Fruit fly (Drosophila melanogaster) whole organism, embryonic: ENCODE data around the gene RhoGDI.
A peak's percentile ranks its signal among the peaks of the same experiment; 100 is the strongest.

Experiments used
- Aef1 ChIP-seq: fragments of 200-800 bp; sonication (Bioruptor generic); IDR thresholded peaks from 3 replicates; pipeline ENCODE4 v1.3.6; 2022; ENCODE audit warnings: missing biosample characterization, missing genetic modification characterization
- CG10209 ChIP-seq: fragments of 200-800 bp; sonication (Bioruptor generic); optimal IDR thresholded peaks from 3 replicates; lab custom pipeline; 2017; ENCODE audit warnings: missing biosample characterization, mild to moderate bottlenecking, missing genetic modification characterization, missing genetic modification reagents
- CG11085 ChIP-seq: fragments of 200-800 bp; sonication (Bioruptor generic); IDR thresholded peaks from 2 replicates; pipeline ENCODE4 v1.3.6; 2022; ENCODE audit warnings: missing biosample characterization, missing genetic modification characterization
- CG12236 ChIP-seq: fragments of 200-800 bp; sonication (Bioruptor generic); optimal IDR thresholded peaks from 2 replicates; lab custom pipeline; 2016; ENCODE audit warnings: missing biosample characterization, missing genetic modification characterization
- CG1233 ChIP-seq: fragments of 200-800 bp; sonication (Bioruptor generic); optimal IDR thresholded peaks from 4 replicates; lab custom pipeline; 2018; ENCODE audit warnings: missing biosample characterization, mild to moderate bottlenecking, missing genetic modification characterization
- CG13296 ChIP-seq: fragments of 200-800 bp; sonication (Bioruptor generic); optimal IDR thresholded peaks from 3 replicates; lab custom pipeline; 2018; ENCODE audit warnings: missing biosample characterization, mild to moderate bottlenecking, missing genetic modification characterization
- CG13624 ChIP-seq: fragments of 200-800 bp; sonication (Bioruptor generic); optimal IDR thresholded peaks from 2 replicates; lab custom pipeline; 2016; ENCODE audit warnings: missing biosample characterization, missing genetic modification characterization
- CG13775 ChIP-seq: fragments of 200-800 bp; sonication (Bioruptor generic); optimal IDR thresholded peaks from 3 replicates; lab custom pipeline; 2017; ENCODE audit warnings: missing biosample characterization, mild to moderate bottlenecking, missing genetic modification characterization
- CG1603 ChIP-seq: fragments of 200-800 bp; sonication (Bioruptor generic); optimal IDR thresholded peaks from 2 replicates; lab custom pipeline; 2019; ENCODE audit warnings: missing biosample characterization, mild to moderate bottlenecking, missing genetic modification characterization, moderate library complexity
- CG16815 ChIP-seq: fragments of 200-800 bp; sonication (Bioruptor generic); optimal IDR thresholded peaks from 3 replicates; lab custom pipeline; 2017; ENCODE audit warnings: missing biosample characterization, mild to moderate bottlenecking, missing genetic modification characterization
- CG17802 ChIP-seq: fragments of 200-800 bp; sonication (Bioruptor generic); optimal IDR thresholded peaks from 2 replicates; lab custom pipeline; 2018; ENCODE audit warnings: missing biosample characterization, mild to moderate bottlenecking, missing genetic modification characterization, moderate library complexity
- CG1832 ChIP-seq: fragments of 200-800 bp; sonication (Bioruptor generic); optimal IDR thresholded peaks from 2 replicates; lab custom pipeline; 2017; ENCODE audit warnings: missing biosample characterization, mild to moderate bottlenecking, missing genetic modification characterization, inconsistent platforms
- CG2712 ChIP-seq: fragments of 200-800 bp; optimal IDR thresholded peaks from 3 replicates; lab custom pipeline; 2019; ENCODE audit warnings: missing biosample characterization, mild to moderate bottlenecking, missing genetic modification characterization, moderate library complexity
- CG3065 ChIP-seq: fragments of 200-800 bp; sonication (Bioruptor generic); optimal IDR thresholded peaks from 2 replicates; lab custom pipeline; 2016; ENCODE audit warnings: missing biosample characterization, missing genetic modification characterization
- CG3281 ChIP-seq: fragments of 200-800 bp; sonication (Bioruptor generic); optimal IDR thresholded peaks from 3 replicates; lab custom pipeline; 2017; ENCODE audit warnings: missing biosample characterization, mild to moderate bottlenecking, missing genetic modification characterization
- CG33213 ChIP-seq: fragments of 200-800 bp; sonication (Bioruptor generic); optimal IDR thresholded peaks from 3 replicates; lab custom pipeline; 2016; ENCODE audit warnings: missing biosample characterization, missing genetic modification characterization
- CG3726 ChIP-seq: fragments of 200-800 bp; sonication (Bioruptor generic); IDR thresholded peaks from 3 replicates; pipeline ENCODE4, ENCODE4 v1.3.6; 2022; ENCODE audit warnings: missing biosample characterization, missing genetic modification characterization
- CG4328 ChIP-seq: fragments of 200-800 bp; sonication (Bioruptor generic); optimal IDR thresholded peaks from 3 replicates; lab custom pipeline; 2017; ENCODE audit warnings: missing biosample characterization, missing genetic modification reagents, missing genetic modification characterization
- CG4360 ChIP-seq: fragments of 200-800 bp; sonication (Bioruptor generic); IDR thresholded peaks from 2 replicates; pipeline ENCODE4 v1.3.6; 2022; ENCODE audit warnings: missing biosample characterization, missing genetic modification characterization
- CG6254 ChIP-seq: fragments of 200-800 bp; sonication (Bioruptor generic); optimal IDR thresholded peaks from 3 replicates; lab custom pipeline; 2017; ENCODE audit warnings: mild to moderate bottlenecking, missing biosample characterization, missing genetic modification reagents, missing genetic modification characterization
- CG6854 ChIP-seq: fragments of 200-800 bp; sonication (Bioruptor generic); optimal IDR thresholded peaks from 3 replicates; lab custom pipeline; 2017; ENCODE audit warnings: missing biosample characterization, mild to moderate bottlenecking, missing genetic modification characterization
- CG7928 ChIP-seq: fragments of 200-800 bp; sonication (Bioruptor generic); optimal IDR thresholded peaks from 2 replicates; lab custom pipeline; 2017; ENCODE audit warnings: missing biosample characterization, mild to moderate bottlenecking, missing genetic modification characterization
- CG8765 ChIP-seq: fragments of 200-800 bp; sonication (Bioruptor generic); IDR thresholded peaks from 2 replicates; pipeline ENCODE4 v1.3.6; 2022; ENCODE audit warnings: missing biosample characterization, missing genetic modification characterization
- CG8924 ChIP-seq: fragments of 200-800 bp; optimal IDR thresholded peaks from 3 replicates; lab custom pipeline; 2019; ENCODE audit warnings: missing biosample characterization, mild to moderate bottlenecking, missing genetic modification characterization, moderate library complexity
- CG9437 ChIP-seq: fragments of 200-800 bp; sonication (Bioruptor generic); optimal IDR thresholded peaks from 2 replicates; lab custom pipeline; 2018; ENCODE audit warnings: missing biosample characterization, mild to moderate bottlenecking, missing genetic modification characterization
- CoRest ChIP-seq: fragments of 200-800 bp; sonication (Bioruptor generic); optimal IDR thresholded peaks from 3 replicates; lab custom pipeline; 2018; ENCODE audit warnings: missing biosample characterization, mild to moderate bottlenecking, missing genetic modification characterization, moderate library complexity
- Dbx ChIP-seq: fragments of 200-800 bp; sonication (Bioruptor generic); IDR thresholded peaks from 3 replicates; pipeline ENCODE4 v1.3.6; 2022; ENCODE audit warnings: missing biosample characterization, missing genetic modification characterization
- ERR ChIP-seq: fragments of 200-800 bp; sonication (Bioruptor generic); optimal IDR thresholded peaks from 2 replicates; lab custom pipeline; 2016; ENCODE audit warnings: missing biosample characterization, missing genetic modification characterization
- Hsf ChIP-seq: fragments of 200-800 bp; sonication (Bioruptor generic); optimal IDR thresholded peaks from 3 replicates; lab custom pipeline; 2016; ENCODE audit warnings: missing biosample characterization, missing genetic modification characterization
- Mad ChIP-seq: fragments of 200-800 bp; sonication (Bioruptor generic); optimal IDR thresholded peaks from 2 replicates; lab custom pipeline; 2016; ENCODE audit warnings: missing biosample characterization, missing genetic modification characterization
- NC2β ChIP-seq: fragments of 200-800 bp; sonication (Bioruptor generic); optimal IDR thresholded peaks from 2 replicates; lab custom pipeline; 2016; ENCODE audit warnings: missing biosample characterization, missing genetic modification characterization
- Nf-YA ChIP-seq: fragments of 200-800 bp; sonication (Bioruptor generic); IDR thresholded peaks from 2 replicates; pipeline ENCODE4 v1.3.6; 2022; ENCODE audit warnings: missing biosample characterization, missing genetic modification characterization
- NfI ChIP-seq: fragments of 200-800 bp; sonication (Bioruptor generic); optimal IDR thresholded peaks from 3 replicates; lab custom pipeline; 2018; ENCODE audit warnings: missing biosample characterization, mild to moderate bottlenecking, missing genetic modification characterization, moderate library complexity
- Pdp1 ChIP-seq, 2 experiments: fragments of 200-800 bp; sonication (Bioruptor generic); optimal IDR thresholded peaks; 3 replicates each; lab custom pipeline; 2016; ENCODE audit warnings: missing biosample characterization in 2 of 2, missing genetic modification characterization in 2 of 2, mild to moderate bottlenecking in 1 of 2, moderate library complexity in 1 of 2
- Rfx ChIP-seq: fragments of 200-800 bp; sonication (Bioruptor generic); IDR thresholded peaks from 2 replicates; pipeline ENCODE4 v1.3.6; 2022; ENCODE audit warnings: missing biosample characterization, missing genetic modification characterization
- Scr ChIP-seq: fragments of 200-800 bp; sonication (Bioruptor generic); IDR thresholded peaks from 2 replicates; pipeline ENCODE4 v1.3.6; 2022; ENCODE audit warnings: missing biosample characterization, missing genetic modification characterization; ENCODE audit not compliant: partially characterized antibody
- Trl ChIP-seq, 3 experiments: fragments of >200 bp in 2 of 3; fragments of 200-800 bp in 1 of 3; sonication (Bioruptor generic) in 1 of 3; optimal IDR thresholded peaks; 2 replicates in 1 of 3; 3 replicates in 2 of 3; lab custom pipeline; 2016 to 2017; ENCODE audit warnings: missing biosample characterization in 1 of 3, missing genetic modification characterization in 1 of 3
- al ChIP-seq: fragments of 200-800 bp; sonication (Bioruptor generic); IDR thresholded peaks from 2 replicates; pipeline ENCODE4 v1.3.6; 2022; ENCODE audit warnings: missing biosample characterization, missing genetic modification characterization
- chif ChIP-seq, 2 experiments: fragments of 200-800 bp; sonication (Bioruptor generic); optimal IDR thresholded peaks; 3 replicates each; lab custom pipeline; 2016; ENCODE audit warnings: missing biosample characterization in 2 of 2, missing genetic modification characterization in 2 of 2
- chinmo ChIP-seq: fragments of 200-800 bp; sonication (Bioruptor generic); IDR thresholded peaks from 4 replicates; pipeline ENCODE4 v1.3.6; 2022; ENCODE audit warnings: missing biosample characterization, missing genetic modification characterization; ENCODE audit not compliant: partially characterized antibody
- ci ChIP-seq: fragments of 200-800 bp; sonication (Bioruptor generic); IDR thresholded peaks from 3 replicates; pipeline ENCODE4 v1.3.6; 2022; ENCODE audit warnings: missing biosample characterization, missing genetic modification characterization
- dimm ChIP-seq: fragments of 200-800 bp; sonication (Bioruptor generic); IDR thresholded peaks from 2 replicates; pipeline ENCODE4 v1.3.6; 2022; ENCODE audit warnings: missing biosample characterization, missing genetic modification characterization
- en ChIP-seq: fragments of 200-800 bp; sonication (Bioruptor generic); optimal IDR thresholded peaks from 2 replicates; lab custom pipeline; 2016; ENCODE audit warnings: missing biosample characterization, missing genetic modification characterization
- exex ChIP-seq: fragments of 200-800 bp; sonication (Bioruptor generic); optimal IDR thresholded peaks from 4 replicates; lab custom pipeline; 2018; ENCODE audit warnings: missing biosample characterization, mild to moderate bottlenecking, missing genetic modification characterization, moderate library complexity
- kni ChIP-seq: fragments of 200-800 bp; sonication (Bioruptor generic); optimal IDR thresholded peaks from 3 replicates; lab custom pipeline; 2017; ENCODE audit warnings: mild to moderate bottlenecking, missing biosample characterization, missing genetic modification reagents, missing genetic modification characterization
- lmd ChIP-seq: fragments of 200-800 bp; sonication (Bioruptor generic); IDR thresholded peaks from 2 replicates; pipeline ENCODE4 v1.3.6; 2022; ENCODE audit warnings: missing biosample characterization, missing genetic modification characterization
- ranshi ChIP-seq: fragments of 200-800 bp; sonication (Bioruptor generic); IDR thresholded peaks from 2 replicates; pipeline ENCODE4 v1.3.6; 2022; ENCODE audit warnings: missing biosample characterization, missing genetic modification characterization
- ssp ChIP-seq: fragments of 200-800 bp; sonication (Bioruptor generic); IDR thresholded peaks from 2 replicates; pipeline ENCODE4 v1.3.6; 2022; ENCODE audit warnings: missing biosample characterization, missing genetic modification characterization
- tgo ChIP-seq: fragments of 200-800 bp; sonication (Bioruptor generic); IDR thresholded peaks from 3 replicates; pipeline ENCODE4 v1.3.6; 2022; ENCODE audit warnings: missing biosample characterization, missing genetic modification characterization
- unpg ChIP-seq: fragments of 200-800 bp; sonication (Bioruptor generic); optimal IDR thresholded peaks from 3 replicates; lab custom pipeline; 2018; ENCODE audit warnings: missing biosample characterization, mild to moderate bottlenecking, missing genetic modification characterization, moderate library complexity
- vnd ChIP-seq: fragments of 200-800 bp; sonication (Bioruptor generic); IDR thresholded peaks from 3 replicates; pipeline ENCODE4 v1.3.6; 2022; ENCODE audit warnings: missing biosample characterization, missing genetic modification characterization; ENCODE audit not compliant: partially characterized antibody

RhoGDI gene

dm6 chr3L:19910054-19910414 is 18.5 kb upstream of the RhoGDI start, which contains the start of the genes Mi-2 and Prp3 (continued):
- no peak for TF ChIP-seq Nf-YA
- TF ChIP-seq CG3281 (GFP tag; lab: Kevin White, UChicago), result peak; percentile 100
- no peak for TF ChIP-seq ssp (GFP tag; lab: Robert Waterston, UW)
- peak; percentile 20; the same call in 1 of the 4 replicates for TF ChIP-seq chinmo
- TF ChIP-seq CG16815 (GFP tag; lab: Kevin White, UChicago), result no peak
- no peak for TF ChIP-seq kni (GFP tag; lab: Kevin White, UChicago)
- peak; percentile 56 for TF ChIP-seq CG33213 (GFP tag; lab: Kevin White, UChicago)
- no peak for TF ChIP-seq CG1233 (GFP tag; lab: Kevin White, UChicago)
- peak in 1 of 2 experiments; percentile 80 for TF ChIP-seq Trl (optimal IDR thresholded peaks at IDR 0.05; lab: Kevin White, UChicago)
- TF ChIP-seq Trl (GFP tag; optimal IDR thresholded peaks at IDR 0.05; lab: Kevin White, UChicago), result peak; percentile 74
- TF ChIP-seq CG2712 (tag; lab: Kevin White, UChicago), result peak; percentile 36
- no peak for TF ChIP-seq CG6254 (GFP tag; lab: Kevin White, UChicago)
- peak; percentile 51 for TF ChIP-seq CG1603
- TF ChIP-seq CG12236 (GFP tag; lab: Kevin White, UChicago), result no peak
- peak; percentile 52 for TF ChIP-seq NC2β (GFP tag; lab: Kevin White, UChicago)
- peak; percentile 14; the same call in 1 of the 2 replicates for TF ChIP-seq Scr (GFP tag; lab: Robert Waterston, UW)
- peak; percentile 11 for TF ChIP-seq CG13775 (GFP tag; lab: Kevin White, UChicago)
- TF ChIP-seq ranshi (GFP tag; lab: Robert Waterston, UW), result no peak
- peak in 1 of 2 experiments; percentile 31 for TF ChIP-seq Pdp1 (GFP tag; optimal IDR thresholded peaks at IDR 0.05; lab: Kevin White, UChicago)
- TF ChIP-seq CoRest (tag; lab: Kevin White, UChicago), result peak; percentile 10
- no peak for TF ChIP-seq CG9437
- TF ChIP-seq CG4328, result peak; percentile 9
- TF ChIP-seq ci (GFP tag; lab: Robert Waterston, UW), result peak; percentile 68
- no peak for TF ChIP-seq Aef1 (GFP tag; lab: Robert Waterston, UW)
- peak; percentile 21 for TF ChIP-seq Hsf (GFP tag; lab: Kevin White, UChicago)
- TF ChIP-seq CG13296 (GFP tag; lab: Kevin White, UChicago), result no peak
- peak; percentile 26 for TF ChIP-seq ERR (GFP tag; lab: Kevin White, UChicago)
- no peak for TF ChIP-seq Dbx (GFP tag; lab: Robert Waterston, UW)
- TF ChIP-seq CG6854 (GFP tag; lab: Kevin White, UChicago), result no peak
- peak; percentile 32 for TF ChIP-seq Mad (GFP tag; lab: Kevin White, UChicago)
- no peak for TF ChIP-seq chif (GFP tag; optimal IDR thresholded peaks at IDR 0.05; lab: Kevin White, UChicago)
- TF ChIP-seq unpg (GFP tag; lab: Kevin White, UChicago), result no peak
- no peak for TF ChIP-seq tgo (GFP tag; lab: Robert Waterston, UW)
- TF ChIP-seq CG3065 (GFP tag; lab: Kevin White, UChicago), result no peak
- no peak for TF ChIP-seq dimm (GFP tag; lab: Robert Waterston, UW)
- TF ChIP-seq al (GFP tag; lab: Robert Waterston, UW), result no peak
- TF ChIP-seq CG8765 (GFP tag; lab: Robert Waterston, UW), result no peak
- TF ChIP-seq en (GFP tag; lab: Kevin White, UChicago), result no peak
- peak; percentile 3 for TF ChIP-seq CG13624 (GFP tag; lab: Kevin White, UChicago)
- TF ChIP-seq CG1832 (GFP tag; lab: Kevin White, UChicago), result no peak
- no peak for TF ChIP-seq CG3726 (GFP tag; lab: Robert Waterston, UW)
- TF ChIP-seq CG7928, result peak; percentile 88
- TF ChIP-seq NfI (GFP tag; lab: Kevin White, UChicago), result no peak
- no peak for TF ChIP-seq CG4360
- no peak for TF ChIP-seq vnd
- TF ChIP-seq exex (tag; lab: Kevin White, UChicago), result no peak
- peak; percentile 71 for TF ChIP-seq CG8924
- TF ChIP-seq lmd, result no peak
- TF ChIP-seq CG10209 (GFP tag; lab: Kevin White, UChicago), result no peak
- no peak for TF ChIP-seq CG17802 (tag; lab: Kevin White, UChicago)
- TF ChIP-seq CG11085 (GFP tag; lab: Robert Waterston, UW), result no peak
- TF ChIP-seq Rfx (GFP tag; lab: Robert Waterston, UW), result peak; percentile 65
